Fruit fly (Drosophila melanogaster) whole organism, wandering third instar larva: Measurements from ENCODE around the gene hoip.

Source experiments
- Abd-B ChIP-seq: fragments of >200 bp; optimal IDR thresholded peaks from 2 replicates; lab custom pipeline; 2017; ENCODE audit warnings: missing biosample characterization, missing genetic modification characterization
- CG32264 ChIP-seq: fragments of 200-800 bp; sonication (Bioruptor generic); optimal IDR thresholded peaks from 2 replicates; lab custom pipeline; 2016; ENCODE audit warnings: missing biosample characterization, missing genetic modification characterization
- br ChIP-seq: fragments of 200-800 bp; sonication (Bioruptor generic); optimal IDR thresholded peaks from 2 replicates; lab custom pipeline; 2016; ENCODE audit warnings: missing biosample characterization, missing genetic modification characterization
- ey ChIP-seq: fragments of 200-800 bp; sonication (Bioruptor generic); optimal IDR thresholded peaks from 2 replicates; lab custom pipeline; 2016; ENCODE audit warnings: missing biosample characterization, missing genetic modification characterization
- h ChIP-seq: fragments of 200-800 bp; sonication (Bioruptor generic); optimal IDR thresholded peaks from 3 replicates; lab custom pipeline; 2016; ENCODE audit warnings: missing biosample characterization, mild to moderate bottlenecking, missing genetic modification characterization
- pan ChIP-seq: fragments of >200 bp; optimal IDR thresholded peaks from 2 replicates; lab custom pipeline; 2017

dm6 chr2L:9707514-9708094 is 8.0 kb downstream of the hoip start:
- no peak for TF ChIP-seq Abd-B (GFP tag; lab: Kevin White, UChicago)
- no peak for TF ChIP-seq pan
- no peak for TF ChIP-seq ey (GFP tag; lab: Kevin White, UChicago)
- no peak for TF ChIP-seq br (GFP tag; lab: Kevin White, UChicago)
- peak; percentile 47 for TF ChIP-seq h (GFP tag; lab: Kevin White, UChicago)
- no peak for TF ChIP-seq CG32264 (GFP tag; lab: Kevin White, UChicago)
